Fruit fly (Drosophila melanogaster) whole organism, embryonic: ENCODE data around the gene Gr2a.

Experiments
- B-H2 ChIP-seq: fragments of 200-800 bp; sonication (Bioruptor generic); optimal IDR thresholded peaks from 2 replicates; lab custom pipeline; 2018; ENCODE audit warnings: missing biosample characterization, mild to moderate bottlenecking, missing genetic modification characterization
- BEAF-32 ChIP-seq: fragments of 200-800 bp; sonication (Bioruptor generic); optimal IDR thresholded peaks from 3 replicates; lab custom pipeline; 2017; ENCODE audit warnings: missing biosample characterization, missing genetic modification characterization, mild to moderate bottlenecking, moderate library complexity, missing genetic modification reagents
- Bdp1 ChIP-seq: fragments of 200-800 bp; sonication (Bioruptor generic); optimal IDR thresholded peaks from 3 replicates; lab custom pipeline; 2016; ENCODE audit warnings: missing biosample characterization, missing genetic modification characterization
- CG11456 ChIP-seq: fragments of 200-800 bp; sonication (Bioruptor generic); IDR thresholded peaks from 3 replicates; pipeline ENCODE4 v1.3.6; 2022; ENCODE audit warnings: missing biosample characterization, missing genetic modification characterization
- CG11504 ChIP-seq: fragments of 200-800 bp; sonication (Bioruptor generic); optimal IDR thresholded peaks from 3 replicates; lab custom pipeline; 2019; ENCODE audit warnings: missing biosample characterization, mild to moderate bottlenecking, missing genetic modification characterization, moderate library complexity
- CG1233 ChIP-seq: fragments of 200-800 bp; sonication (Bioruptor generic); optimal IDR thresholded peaks from 4 replicates; lab custom pipeline; 2018; ENCODE audit warnings: missing biosample characterization, mild to moderate bottlenecking, missing genetic modification characterization
- CG14710 ChIP-seq: fragments of 200-800 bp; sonication (Bioruptor generic); optimal IDR thresholded peaks from 3 replicates; lab custom pipeline; 2019; ENCODE audit warnings: missing biosample characterization, mild to moderate bottlenecking, missing genetic modification characterization, moderate library complexity
- CG1792 ChIP-seq: fragments of 200-800 bp; sonication (Bioruptor generic); optimal IDR thresholded peaks from 2 replicates; lab custom pipeline; 2016; ENCODE audit warnings: missing biosample characterization, missing genetic modification characterization
- CG18599 ChIP-seq: fragments of 200-800 bp; sonication (Bioruptor generic); optimal IDR thresholded peaks from 3 replicates; lab custom pipeline; 2017; ENCODE audit warnings: missing biosample characterization, missing genetic modification characterization, mild to moderate bottlenecking, moderate library complexity, missing genetic modification reagents
- CG2129 ChIP-seq: fragments of 200-800 bp; sonication (Bioruptor generic); IDR thresholded peaks from 2 replicates; pipeline ENCODE4 v1.3.6; 2022; ENCODE audit warnings: missing biosample characterization, missing genetic modification characterization; ENCODE audit not compliant: partially characterized antibody
- CG3163 ChIP-seq: fragments of 200-800 bp; sonication (Bioruptor generic); optimal IDR thresholded peaks from 3 replicates; lab custom pipeline; 2016; ENCODE audit warnings: missing biosample characterization, missing genetic modification characterization
- CG32767 ChIP-seq: fragments of 200-800 bp; sonication (Bioruptor generic); IDR thresholded peaks from 2 replicates; pipeline ENCODE4 v1.3.6; 2022; ENCODE audit warnings: missing biosample characterization, missing genetic modification characterization
- CG3726 ChIP-seq: fragments of 200-800 bp; sonication (Bioruptor generic); IDR thresholded peaks from 3 replicates; pipeline ENCODE4, ENCODE4 v1.3.6; 2022; ENCODE audit warnings: missing biosample characterization, missing genetic modification characterization
- CG7963 ChIP-seq: fragments of 200-800 bp; sonication (Bioruptor generic); IDR thresholded peaks from 3 replicates; pipeline ENCODE4 v1.3.6; 2022; ENCODE audit warnings: missing biosample characterization, missing genetic modification characterization; ENCODE audit not compliant: partially characterized antibody
- CG8290 ChIP-seq, 3 experiments: fragments of 200-800 bp; sonication (Bioruptor generic); optimal IDR thresholded peaks; 2 replicates each; lab custom pipeline; 2016 to 2019; ENCODE audit warnings: missing biosample characterization in 3 of 3, missing genetic modification characterization in 3 of 3, mild to moderate bottlenecking in 2 of 3, moderate library complexity in 1 of 3
- CG9609 ChIP-seq: fragments of 200-800 bp; sonication (Bioruptor generic); optimal IDR thresholded peaks from 3 replicates; lab custom pipeline; 2016; ENCODE audit warnings: missing biosample characterization, missing genetic modification characterization
- CG9797 ChIP-seq: fragments of 200-800 bp; sonication (Bioruptor generic); optimal IDR thresholded peaks from 3 replicates; lab custom pipeline; 2018; ENCODE audit warnings: missing biosample characterization, mild to moderate bottlenecking, missing genetic modification characterization
- CG9932 ChIP-seq: fragments of 200-800 bp; sonication (Bioruptor generic); IDR thresholded peaks from 2 replicates; pipeline ENCODE4 v1.3.6; 2022; ENCODE audit warnings: missing biosample characterization, missing genetic modification characterization
- Dbx ChIP-seq: fragments of 200-800 bp; sonication (Bioruptor generic); IDR thresholded peaks from 3 replicates; pipeline ENCODE4 v1.3.6; 2022; ENCODE audit warnings: missing biosample characterization, missing genetic modification characterization
- Dip3 ChIP-seq: fragments of 200-800 bp; sonication (Bioruptor generic); optimal IDR thresholded peaks from 3 replicates; lab custom pipeline; 2016; ENCODE audit warnings: missing biosample characterization, missing genetic modification characterization
- Ets65A ChIP-seq: fragments of 200-800 bp; sonication (Bioruptor generic); peaks from one replicate; lab custom pipeline; 2016; ENCODE audit warnings: missing biosample characterization, missing genetic modification characterization
- HLH54F ChIP-seq: fragments of 200-800 bp; sonication (Bioruptor generic); optimal IDR thresholded peaks from 3 replicates; lab custom pipeline; 2016; ENCODE audit warnings: missing biosample characterization, missing genetic modification characterization
- Mad ChIP-seq: fragments of 200-800 bp; sonication (Bioruptor generic); optimal IDR thresholded peaks from 2 replicates; lab custom pipeline; 2016; ENCODE audit warnings: missing biosample characterization, missing genetic modification characterization
- NK7.1 ChIP-seq: fragments of 200-800 bp; sonication (Bioruptor generic); optimal IDR thresholded peaks from 3 replicates; lab custom pipeline; 2016; ENCODE audit warnings: missing biosample characterization, missing genetic modification characterization
- Pdp1 ChIP-seq, 2 experiments: fragments of 200-800 bp; sonication (Bioruptor generic); optimal IDR thresholded peaks; 3 replicates each; lab custom pipeline; 2016; ENCODE audit warnings: missing biosample characterization in 2 of 2, missing genetic modification characterization in 2 of 2, mild to moderate bottlenecking in 1 of 2, moderate library complexity in 1 of 2
- Ptx1 ChIP-seq: fragments of 200-800 bp; sonication (Bioruptor generic); IDR thresholded peaks from 2 replicates; pipeline ENCODE4 v1.3.6; 2022; ENCODE audit warnings: missing biosample characterization, missing genetic modification characterization
- Side ChIP-seq: fragments of 200-800 bp; sonication (Bioruptor generic); optimal IDR thresholded peaks from 2 replicates; lab custom pipeline; 2016; ENCODE audit warnings: missing biosample characterization, missing genetic modification characterization
- Sin3A ChIP-seq: fragments of >200 bp; optimal IDR thresholded peaks from 2 replicates; lab custom pipeline; 2018
- Six4 ChIP-seq: fragments of 200-800 bp; sonication (Bioruptor generic); optimal IDR thresholded peaks from 2 replicates; lab custom pipeline; 2016; ENCODE audit warnings: missing biosample characterization, missing genetic modification characterization
- Sry-δ ChIP-seq: fragments of 200-800 bp; sonication (Bioruptor generic); optimal IDR thresholded peaks from 2 replicates; lab custom pipeline; 2016; ENCODE audit warnings: missing biosample characterization, missing genetic modification characterization
- Xrp1 ChIP-seq: fragments of 200-800 bp; sonication (Bioruptor generic); IDR thresholded peaks from 2 replicates; pipeline ENCODE4 v1.3.6; 2022; ENCODE audit warnings: missing biosample characterization, missing genetic modification characterization
- bab2 ChIP-seq: fragments of 200-800 bp; sonication (Bioruptor generic); optimal IDR thresholded peaks from 2 replicates; lab custom pipeline; 2016; ENCODE audit warnings: missing biosample characterization, missing genetic modification characterization
- bbx ChIP-seq: fragments of 200-800 bp; sonication (Bioruptor generic); IDR thresholded peaks from 2 replicates; pipeline ENCODE4 v1.3.6; 2022; ENCODE audit warnings: missing biosample characterization, missing genetic modification characterization; ENCODE audit not compliant: partially characterized antibody
- crol ChIP-seq: fragments of 200-800 bp; sonication (Bioruptor generic); IDR thresholded peaks from 2 replicates; pipeline ENCODE4 v1.3.6; 2022; ENCODE audit warnings: missing biosample characterization, missing genetic modification characterization
- danr ChIP-seq: fragments of 200-800 bp; sonication (Bioruptor generic); IDR thresholded peaks from 2 replicates; pipeline ENCODE4 v1.3.6; 2022; ENCODE audit warnings: missing biosample characterization, missing genetic modification characterization
- exex ChIP-seq: fragments of 200-800 bp; sonication (Bioruptor generic); optimal IDR thresholded peaks from 4 replicates; lab custom pipeline; 2018; ENCODE audit warnings: missing biosample characterization, mild to moderate bottlenecking, missing genetic modification characterization, moderate library complexity
- hbn ChIP-seq: fragments of 200-800 bp; sonication (Bioruptor generic); IDR thresholded peaks from 2 replicates; pipeline ENCODE4 v1.3.6; 2022; ENCODE audit warnings: missing biosample characterization, missing genetic modification characterization; ENCODE audit not compliant: partially characterized antibody
- jumu ChIP-seq: fragments of 200-800 bp; sonication (Bioruptor generic); optimal IDR thresholded peaks from 3 replicates; lab custom pipeline; 2016; ENCODE audit warnings: missing biosample characterization, missing genetic modification characterization
- lilli ChIP-seq: fragments of 200-800 bp; sonication (Bioruptor generic); optimal IDR thresholded peaks from 3 replicates; lab custom pipeline; 2016; ENCODE audit warnings: missing biosample characterization, missing genetic modification characterization
- mam ChIP-seq: fragments of 200-800 bp; sonication (Bioruptor generic); optimal IDR thresholded peaks from 3 replicates; lab custom pipeline; 2016; ENCODE audit warnings: missing biosample characterization, missing genetic modification characterization
- pan ChIP-seq, 4 experiments: fragments of >200 bp in 3 of 4; fragments of 200-800 bp in 1 of 4; sonication (Bioruptor generic) in 1 of 4; optimal IDR thresholded peaks in 3 of 4; IDR thresholded peaks in 1 of 4; 2 replicates each; pipeline versions ENCODE4 v1.3.6 to Lab custom; 2017 to 2022; ENCODE audit warnings: missing biosample characterization in 2 of 4, missing genetic modification characterization in 2 of 4, mixed read lengths in 1 of 4
- prd ChIP-seq, 3 experiments: fragments of >200 bp in 2 of 3; fragments of 200-800 bp in 1 of 3; sonication (Bioruptor generic) in 1 of 3; optimal IDR thresholded peaks in 2 of 3; IDR thresholded peaks in 1 of 3; 2 replicates in 2 of 3; 3 replicates in 1 of 3; pipeline versions ENCODE4 v1.3.6 to Lab custom; 2017 to 2022; ENCODE audit warnings: missing biosample characterization in 1 of 3, missing genetic modification characterization in 1 of 3
- pum ChIP-seq: fragments of 200-800 bp; sonication (Bioruptor generic); optimal IDR thresholded peaks from 2 replicates; lab custom pipeline; 2016; ENCODE audit warnings: missing biosample characterization, missing genetic modification characterization
- row ChIP-seq: fragments of 200-800 bp; sonication (Bioruptor generic); IDR thresholded peaks from 3 replicates; pipeline ENCODE4 v1.3.6; 2022; ENCODE audit warnings: missing biosample characterization, missing genetic modification characterization
- sens ChIP-seq: fragments of 200-800 bp; sonication (Bioruptor generic); peaks from one replicate; lab custom pipeline; 2016; ENCODE audit warnings: missing biosample characterization, missing genetic modification characterization
- tna ChIP-seq: fragments of 200-800 bp; sonication (Bioruptor generic); IDR thresholded peaks from 2 replicates; pipeline ENCODE4 v1.3.6; 2022; ENCODE audit warnings: missing biosample characterization, missing genetic modification characterization; ENCODE audit not compliant: partially characterized antibody
- unc-4 ChIP-seq: fragments of 200-800 bp; sonication (Bioruptor generic); IDR thresholded peaks from 2 replicates; pipeline ENCODE4 v1.3.6; 2022; ENCODE audit warnings: missing biosample characterization, missing genetic modification characterization; ENCODE audit not compliant: partially characterized antibody
- zfh2 ChIP-seq: fragments of 200-800 bp; sonication (Bioruptor generic); optimal IDR thresholded peaks from 2 replicates; lab custom pipeline; 2016; ENCODE audit warnings: missing biosample characterization, missing genetic modification characterization

The Gr2a gene

DNA sequence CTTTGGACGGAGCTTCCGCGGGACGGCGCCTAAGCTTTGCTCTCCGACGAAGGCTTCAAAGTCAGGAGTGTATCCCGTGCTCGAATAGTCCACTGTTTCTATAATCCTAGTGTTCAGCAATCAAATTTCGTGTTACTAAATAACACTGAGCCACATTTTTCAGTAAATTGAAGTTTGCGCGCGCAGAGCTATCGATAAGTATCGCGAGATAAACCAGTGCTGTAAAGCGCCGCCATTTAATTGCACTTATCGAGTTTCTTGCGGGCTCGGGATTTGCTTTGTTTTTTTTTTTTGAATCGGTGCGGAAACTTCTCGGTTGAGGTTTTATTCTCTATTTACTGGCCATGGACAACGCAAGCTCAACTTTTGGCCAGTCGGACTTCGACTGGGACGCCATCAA, 24.6 kb downstream of the Gr2a start, which contains the start of the genes Rab27 and mei-38:
Gene Rab27 (minus strand): TSS at position 127 of the 400 bp plus-strand sequence.
Gene mei-38 (plus strand): TSS at position 216 of the 400 bp plus-strand sequence.
- TF ChIP-seq prd (optimal IDR thresholded peaks at IDR 0.05; lab: Kevin White, UChicago) (no peak), prd (GFP tag; IDR thresholded peaks at IDR 0.05; lab: Robert Waterston, UW) (0 out of 3 replicates have a peak, but pooled peaks have one; percentile 16), Mad (GFP tag; lab: Kevin White, UChicago) (no peak), CG11456 (GFP tag; lab: Robert Waterston, UW) (peak; percentile 36; the same call in 1 of the 3 replicates), Six4 (GFP tag; lab: Kevin White, UChicago) (no peak), crol (GFP tag; lab: Robert Waterston, UW) (no peak), row (GFP tag; lab: Robert Waterston, UW) (peak; percentile 8; the same call in 1 of the 3 replicates), Sin3A (lab: Kevin White, UChicago) (peak; percentile 59), unc-4 (GFP tag; lab: Robert Waterston, UW) (peak; percentile 70), HLH54F (GFP tag; lab: Kevin White, UChicago) (peak; percentile 54), CG11504 (tag; lab: Kevin White, UChicago) (no peak), CG32767 (GFP tag; lab: Robert Waterston, UW) (0 out of 2 replicates have a peak, but pooled peaks have one; percentile 27), Xrp1 (GFP tag; lab: Robert Waterston, UW) (0 out of 2 replicates have a peak, but pooled peaks have one; percentile 34), bbx (peak; percentile 65; the same call in 1 of the 2 replicates), Ets65A (GFP tag; lab: Kevin White, UChicago) (peak; percentile 70), danr (GFP tag; lab: Robert Waterston, UW) (no peak), CG7963 (GFP tag; lab: Robert Waterston, UW) (peak; percentile 53; the same call in 1 of the 3 replicates), Dip3 (GFP tag; lab: Kevin White, UChicago) (peak; percentile 2), Side (GFP tag; lab: Kevin White, UChicago) (peak; percentile 1), Pdp1 (GFP tag; optimal IDR thresholded peaks at IDR 0.05; lab: Kevin White, UChicago) (peak in 1 of 2 experiments; percentile 28), CG2129 (peak; percentile 37; the same call in 1 of the 2 replicates), hbn (GFP tag; lab: Robert Waterston, UW) (peak; percentile 57; the same call in 1 of the 2 replicates), bab2 (peak; percentile 3), lilli (GFP tag; lab: Kevin White, UChicago) (peak; percentile 18), CG8290 (GFP tag; optimal IDR thresholded peaks at IDR 0.05; lab: Kevin White, UChicago) (peak; percentile 67), CG8290 (tag; optimal IDR thresholded peaks at IDR 0.05; lab: Kevin White, UChicago) (peak in 1 of 2 experiments; percentile 44), BEAF-32 (GFP tag; lab: Kevin White, UChicago) (peak; percentile 80), CG9609 (GFP tag; lab: Kevin White, UChicago) (peak; percentile 42), Dbx (GFP tag; lab: Robert Waterston, UW) (0 out of 3 replicates have a peak, but pooled peaks have one; percentile 14), CG3726 (GFP tag; lab: Robert Waterston, UW) (no peak), CG14710 (peak; percentile 38), CG9932 (peak; percentile 72), CG18599 (GFP tag; lab: Kevin White, UChicago) (peak; percentile 2), Ptx1 (0 out of 2 replicates have a peak, but pooled peaks have one; percentile 11), pum (no peak), mam (GFP tag; lab: Kevin White, UChicago) (peak; percentile 17), exex (tag; lab: Kevin White, UChicago) (no peak), Bdp1 (GFP tag; lab: Kevin White, UChicago) (peak; percentile 22), CG1792 (GFP tag; lab: Kevin White, UChicago) (peak; percentile 23), pan (optimal IDR thresholded peaks at IDR 0.05; lab: Kevin White, UChicago) (no peak), pan (GFP tag; optimal IDR thresholded peaks at IDR 0.05 in 1 of 2, IDR thresholded peaks at IDR 0.05 in 1 of 2) (peak in 1 of 2 experiments; percentile 19), B-H2 (GFP tag; lab: Kevin White, UChicago) (peak; percentile 11), CG9797 (GFP tag; lab: Kevin White, UChicago) (peak; percentile 32), jumu (GFP tag; lab: Kevin White, UChicago) (peak; percentile 44), CG1233 (GFP tag; lab: Kevin White, UChicago) (no peak), tna (0 out of 2 replicates have a peak, but pooled peaks have one; percentile 36), NK7.1 (GFP tag; lab: Kevin White, UChicago) (no peak), zfh2 (peak; percentile 53), Sry-δ (peak; percentile 76), sens (GFP tag; lab: Kevin White, UChicago) (peak; percentile 65), CG3163 (GFP tag; lab: Kevin White, UChicago) (peak; percentile 13)
